Fruit fly (Drosophila melanogaster): ENCODE results near the gene CG12395.
A peak's percentile ranks its signal among the peaks of the same experiment; 100 is the strongest.

Gene CG12395

dm6 chrX:16073375-16073982 lies 10.8 kb upstream of the CG12395 start, which contains the start of gene Nipsnap (continued):
- no peak for TF ChIP-seq Hmx (GFP tag; optimal IDR thresholded peaks at IDR 0.05)
- TF ChIP-seq Hey (tag; optimal IDR thresholded peaks at IDR 0.05), result no peak
- no peak for TF ChIP-seq ase (GFP tag; IDR thresholded peaks at IDR 0.05)
- peak; percentile 43 for TF ChIP-seq CG3995 (GFP tag; optimal IDR thresholded peaks at IDR 0.05)
- TF ChIP-seq CG2202 (tag; optimal IDR thresholded peaks at IDR 0.05), result no peak
- peak; percentile 54 for TF ChIP-seq CG12659 (GFP tag; optimal IDR thresholded peaks at IDR 0.05)
- no peak for TF ChIP-seq Atf6 (GFP tag; IDR thresholded peaks at IDR 0.05)
- no peak for TF ChIP-seq D19A (tag; optimal IDR thresholded peaks at IDR 0.05)
- no peak for TF ChIP-seq Fer3 (tag; optimal IDR thresholded peaks at IDR 0.05)
- TF ChIP-seq CG13123 (GFP tag; optimal IDR thresholded peaks at IDR 0.05), result peak; percentile 4
- TF ChIP-seq Abd-B (GFP tag; optimal IDR thresholded peaks at IDR 0.05), result no peak
- no peak for TF ChIP-seq CG6175 (GFP tag; IDR thresholded peaks at IDR 0.05)
- no peak for TF ChIP-seq ATbp (GFP tag; optimal IDR thresholded peaks at IDR 0.05)
- no peak for TF ChIP-seq NFAT (GFP tag; IDR thresholded peaks at IDR 0.05)
- TF ChIP-seq ken (GFP tag; IDR thresholded peaks at IDR 0.05), result no peak
- TF ChIP-seq Dfd (GFP tag; optimal IDR thresholded peaks at IDR 0.05), result no peak
- no peak for TF ChIP-seq ab (GFP tag; optimal IDR thresholded peaks at IDR 0.05)
- peak; percentile 96 for TF ChIP-seq CG13287 (GFP tag; IDR thresholded peaks at IDR 0.05; ENCODE audit: partially characterized antibody)
- TF ChIP-seq Med (GFP tag), result peak; percentile 61
- TF ChIP-seq HmgZ (tag; optimal IDR thresholded peaks at IDR 0.05), result peak; percentile 18
- peak; percentile 95 for TF ChIP-seq BEAF-32 (GFP tag; optimal IDR thresholded peaks at IDR 0.05)
- no peak for TF ChIP-seq wor (GFP tag; IDR thresholded peaks at IDR 0.05)
- no peak for TF ChIP-seq corto (GFP tag; optimal IDR thresholded peaks at IDR 0.05)
- TF ChIP-seq Lim3 (GFP tag; IDR thresholded peaks at IDR 0.05), result no peak
- no peak for TF ChIP-seq CG8765 (GFP tag; IDR thresholded peaks at IDR 0.05)
- no peak for TF ChIP-seq CG7928 (GFP tag; optimal IDR thresholded peaks at IDR 0.05)
- TF ChIP-seq jigr1 (GFP tag; IDR thresholded peaks at IDR 0.05), result no peak
- TF ChIP-seq esg (GFP tag; conservative IDR thresholded peaks at IDR 0.05), result no peak
- no peak for TF ChIP-seq fd102C (GFP tag; optimal IDR thresholded peaks at IDR 0.05)
- no peak for TF ChIP-seq ap (GFP tag; IDR thresholded peaks at IDR 0.05)
- TF ChIP-seq CG16813 (GFP tag; IDR thresholded peaks at IDR 0.05; ENCODE audit: partially characterized antibody), result peak; percentile 97
- TF ChIP-seq CG42726 (GFP tag; IDR thresholded peaks at IDR 0.05; ENCODE audit: partially characterized antibody), result peak; percentile 96; the same call in 1 of the 2 replicates
- TF ChIP-seq row (GFP tag; IDR thresholded peaks at IDR 0.05), result peak; percentile 45; the same call in 2 of the 3 replicates
- peak; percentile 67 for TF ChIP-seq Ets97D (GFP tag; optimal IDR thresholded peaks at IDR 0.05)
- TF ChIP-seq CG31365 (tag; optimal IDR thresholded peaks at IDR 0.05), result no peak
- peak; percentile 98 for TF ChIP-seq CG14860 (GFP tag; IDR thresholded peaks at IDR 0.05; ENCODE audit: partially characterized antibody)
- peak; percentile 83 for TF ChIP-seq pzg (GFP tag; optimal IDR thresholded peaks at IDR 0.05)
- peak; percentile 91 for TF ChIP-seq Doc3 (GFP tag; IDR thresholded peaks at IDR 0.05; ENCODE audit: partially characterized antibody)
- TF ChIP-seq Elba2 (GFP tag; optimal IDR thresholded peaks at IDR 0.05), result no peak
- TF ChIP-seq Sin3A (optimal IDR thresholded peaks at IDR 0.05), result peak; percentile 61
- peak; percentile 98 for TF ChIP-seq hb (GFP tag; IDR thresholded peaks at IDR 0.05; ENCODE audit: partially characterized antibody)
- TF ChIP-seq CG17829 (tag; optimal IDR thresholded peaks at IDR 0.05), result peak; percentile 20
- peak; percentile 29 for TF ChIP-seq CG14710 (tag; optimal IDR thresholded peaks at IDR 0.05)
- TF ChIP-seq ssp (GFP tag; IDR thresholded peaks at IDR 0.05), result no peak
- TF ChIP-seq CG2129 (GFP tag; IDR thresholded peaks at IDR 0.05; ENCODE audit: partially characterized antibody), result peak; percentile 82
- no peak for TF ChIP-seq CG11696 (GFP tag; IDR thresholded peaks at IDR 0.05)
- no peak for TF ChIP-seq CG8281 (tag; optimal IDR thresholded peaks at IDR 0.05)
- no peak for TF ChIP-seq NC2β (GFP tag; optimal IDR thresholded peaks at IDR 0.05)
- TF ChIP-seq Bgb (GFP tag; IDR thresholded peaks at IDR 0.05; ENCODE audit: partially characterized antibody), result peak; percentile 98
- TF ChIP-seq CG16863 (GFP tag; optimal IDR thresholded peaks at IDR 0.05), result no peak
